Fruit fly (Drosophila melanogaster): Measurements from ENCODE around the gene CG7407.
A peak's percentile ranks its signal among the peaks of the same experiment; 100 is the strongest.

The CG7407 gene

DNA sequence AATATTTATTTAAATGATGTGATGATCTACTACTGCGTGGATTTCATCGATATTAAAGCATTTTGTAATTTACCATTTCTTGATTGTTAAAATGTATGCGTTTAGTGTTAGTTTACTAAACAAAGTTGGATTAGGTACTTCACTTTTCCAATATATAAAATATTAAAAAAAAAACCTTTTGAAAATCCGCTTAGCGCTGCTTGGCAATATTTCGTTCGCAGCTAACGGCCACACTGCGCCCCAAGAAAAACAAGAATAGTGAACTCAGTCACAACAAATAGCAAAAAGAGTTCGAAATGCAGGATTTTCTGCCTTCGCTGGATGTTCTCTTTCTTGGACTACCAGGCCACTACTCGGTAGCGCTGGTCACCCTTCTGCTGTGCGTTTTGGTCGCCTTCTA, at the start of gene CG7407:
CG7407 (plus strand) TSS at position 226 of the 400 bp plus-strand sequence.
- TF ChIP-seq svp (GFP tag) (peak; percentile 30), esn (GFP tag; optimal IDR thresholded peaks at IDR 0.05) (peak; percentile 16), Met (GFP tag; optimal IDR thresholded peaks at IDR 0.05) (no peak), CG10669 (GFP tag; optimal IDR thresholded peaks at IDR 0.05) (no peak), CG6854 (GFP tag; optimal IDR thresholded peaks at IDR 0.05) (no peak), Lpt (GFP tag; optimal IDR thresholded peaks at IDR 0.05) (no peak), CG7368 (GFP tag; optimal IDR thresholded peaks at IDR 0.05) (no peak), CG34406 (GFP tag; optimal IDR thresholded peaks at IDR 0.05) (no peak), ss (GFP tag; optimal IDR thresholded peaks at IDR 0.05) (peak in 1 of 2 experiments; percentile 1), CG11902 (GFP tag; optimal IDR thresholded peaks at IDR 0.05) (no peak), acj6 (GFP tag; optimal IDR thresholded peaks at IDR 0.05) (no peak), Sox14 (GFP tag; optimal IDR thresholded peaks at IDR 0.05) (peak; percentile 7), CG10631 (GFP tag; optimal IDR thresholded peaks at IDR 0.05) (no peak), CG1621 (tag; optimal IDR thresholded peaks at IDR 0.05) (no peak), fd59A (GFP tag; optimal IDR thresholded peaks at IDR 0.05) (no peak), CG3032 (tag; optimal IDR thresholded peaks at IDR 0.05) (no peak), fd85E (GFP tag; optimal IDR thresholded peaks at IDR 0.05) (no peak), Ets21C (GFP tag; optimal IDR thresholded peaks at IDR 0.05) (no peak), CG11294 (GFP tag; IDR thresholded peaks at IDR 0.05) (no peak), salr (GFP tag; optimal IDR thresholded peaks at IDR 0.05) (no peak), Eip78C (GFP tag) (peak; percentile 62), vri (GFP tag; optimal IDR thresholded peaks at IDR 0.05) (no peak), dsx (GFP tag; optimal IDR thresholded peaks at IDR 0.05; ENCODE audit: poor library complexity, severe bottlenecking) (no peak), Blimp-1 (GFP tag; optimal IDR thresholded peaks at IDR 0.05) (no peak), Sox102F (GFP tag; optimal IDR thresholded peaks at IDR 0.05) (no peak)

DNA sequence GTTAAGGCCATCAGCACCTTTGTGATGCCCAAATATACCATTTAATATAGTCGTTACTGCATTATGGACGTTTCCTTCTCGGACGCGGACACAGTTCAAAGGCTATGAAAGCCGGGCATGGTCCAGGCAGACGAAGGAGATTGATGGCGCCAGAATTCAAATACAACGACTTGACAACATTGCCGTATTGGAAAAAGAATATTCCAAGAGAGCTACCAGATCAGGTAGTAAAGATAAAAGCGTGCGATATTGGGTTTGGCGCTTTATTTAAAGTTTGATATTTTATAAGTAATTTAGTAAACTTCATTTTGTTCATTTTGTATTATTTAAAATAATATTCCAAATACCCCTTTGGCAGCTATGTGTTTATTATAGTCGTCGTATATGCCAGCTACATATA, 49.4 kb upstream of the CG7407 start:
- TF ChIP-seq Met (GFP tag; optimal IDR thresholded peaks at IDR 0.05) (no peak), Smox (GFP tag; optimal IDR thresholded peaks at IDR 0.05) (no peak), achi (GFP tag; optimal IDR thresholded peaks at IDR 0.05) (no peak), cyc (GFP tag; optimal IDR thresholded peaks at IDR 0.05) (no peak), eg (GFP tag; IDR thresholded peaks at IDR 0.05) (no peak), Sox14 (GFP tag; optimal IDR thresholded peaks at IDR 0.05) (no peak), Eip78C (GFP tag) (no peak), CG3919 (GFP tag; optimal IDR thresholded peaks at IDR 0.05) (no peak), Eip93F (GFP tag; optimal IDR thresholded peaks at IDR 0.05) (no peak), CG9139 (GFP tag; optimal IDR thresholded peaks at IDR 0.05) (no peak), Sox102F (GFP tag; optimal IDR thresholded peaks at IDR 0.05) (no peak), Hr38 (GFP tag; optimal IDR thresholded peaks at IDR 0.05) (no peak), pdm3 (GFP tag; optimal IDR thresholded peaks at IDR 0.05) (no peak), topi (GFP tag; optimal IDR thresholded peaks at IDR 0.05) (no peak), CG4318 (GFP tag; optimal IDR thresholded peaks at IDR 0.05) (no peak)

DNA sequence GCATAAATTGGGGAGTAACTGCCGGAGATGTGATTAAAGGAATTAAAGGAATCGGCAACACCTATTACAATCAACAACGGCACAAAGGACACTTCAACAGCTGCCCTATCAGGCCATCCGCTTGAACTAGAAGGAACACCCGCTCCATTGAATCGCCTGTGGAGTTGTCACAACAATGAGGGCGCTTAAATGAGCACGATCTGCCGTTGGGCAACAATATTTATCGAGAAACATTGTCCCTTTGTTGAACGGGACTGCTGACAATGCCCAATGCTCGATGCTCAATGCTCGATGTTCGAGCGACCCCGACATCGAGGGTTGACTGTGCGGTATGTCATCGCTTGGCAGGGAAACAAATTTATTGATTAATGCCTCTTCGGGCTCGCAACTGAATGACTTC, 35.4 kb upstream of the CG7407 start:
- TF ChIP-seq svp (GFP tag), result peak; percentile 15
- TF ChIP-seq lz (GFP tag; optimal IDR thresholded peaks at IDR 0.05), result no peak
- no peak for TF ChIP-seq OdsH (GFP tag; optimal IDR thresholded peaks at IDR 0.05)

DNA sequence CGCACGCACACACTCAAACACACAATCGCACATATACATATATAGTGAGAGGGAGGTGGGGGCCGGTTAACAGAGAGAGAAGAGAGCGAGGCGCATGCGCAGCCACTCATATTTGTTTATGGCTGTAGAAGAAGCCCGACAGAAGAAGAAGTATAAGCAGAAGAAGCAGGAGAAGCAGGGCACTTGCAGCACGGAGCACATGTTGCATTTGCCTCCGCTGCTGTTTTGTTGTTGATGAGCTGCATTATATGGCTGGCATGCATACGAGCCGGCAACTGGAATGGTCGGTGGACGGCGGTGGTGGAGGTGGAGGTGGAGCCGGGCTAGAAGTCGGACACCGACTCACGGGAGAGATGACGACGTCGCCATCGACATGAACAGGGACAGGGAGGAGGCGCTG, 22.8 kb upstream of the CG7407 start:
- no peak for TF ChIP-seq acj6 (GFP tag; optimal IDR thresholded peaks at IDR 0.05)
- peak in 1 of 2 experiments; percentile 20 for TF ChIP-seq ss (GFP tag; optimal IDR thresholded peaks at IDR 0.05)
- no peak for TF ChIP-seq Sox14 (GFP tag; optimal IDR thresholded peaks at IDR 0.05)
- no peak for TF ChIP-seq esn (GFP tag; optimal IDR thresholded peaks at IDR 0.05)
- TF ChIP-seq CG11762 (GFP tag; optimal IDR thresholded peaks at IDR 0.05; ENCODE audit: insufficient read depth), result no peak
- no peak for TF ChIP-seq CG6163 (GFP tag; IDR thresholded peaks at IDR 0.05)
- peak; percentile 28 for TF ChIP-seq dsx (GFP tag; optimal IDR thresholded peaks at IDR 0.05; ENCODE audit: poor library complexity, severe bottlenecking)
- TF ChIP-seq Eip78C (GFP tag), result no peak
